Worm (Caenorhabditis elegans) whole organism, mixed stage, embryonic: ENCODE data around the gene hpl-1.

Experiments
- ceh-39 ChIP-seq: fragments of 150-350 bp; optimal IDR thresholded peaks from 2 replicates; lab custom pipeline; 2014; ENCODE audit warnings: missing biosample characterization, missing genetic modification characterization
- ces-1 ChIP-seq: fragments of 150-350 bp; optimal IDR thresholded peaks from 2 replicates; lab custom pipeline; 2014; ENCODE audit warnings: missing biosample characterization, missing genetic modification reagents, missing genetic modification characterization
- unc-39 ChIP-seq: fragments of 150-350 bp; optimal IDR thresholded peaks from 2 replicates; lab custom pipeline; 2014; ENCODE audit warnings: missing biosample characterization, missing genetic modification characterization
- ztf-11 ChIP-seq: fragments of 150-350 bp; optimal IDR thresholded peaks from 2 replicates; lab custom pipeline; 2014; ENCODE audit warnings: missing biosample characterization, missing genetic modification characterization

DNA sequence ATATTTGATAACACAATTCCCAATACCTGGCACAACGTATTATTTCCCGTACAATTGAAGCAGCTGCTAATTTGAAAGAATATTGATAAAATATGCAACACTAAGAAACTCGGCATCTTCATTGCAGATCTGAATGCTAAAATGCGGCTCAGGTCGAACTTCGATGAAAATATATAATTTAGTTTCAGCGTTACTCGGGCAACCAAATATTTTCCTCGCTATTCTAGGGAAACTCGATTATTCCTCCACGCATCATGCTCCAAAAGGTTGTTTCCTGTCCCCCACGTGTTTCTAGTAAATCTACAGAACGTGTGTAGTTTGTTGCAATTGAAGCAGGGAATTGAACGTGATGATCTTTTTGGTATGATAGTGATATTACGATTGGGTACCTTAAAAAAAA, 3.9 kb downstream of the hpl-1 start:
- TF ChIP-seq ztf-11 (no peak), ceh-39 (no peak), ces-1 (GFP tag; lab: Kevin White, UChicago) (no peak), unc-39 (tag; lab: Kevin White, UChicago) (no peak)
